Fruit fly (Drosophila melanogaster): Measurements from ENCODE around the gene mRpL45.

The mRpL45 gene

dm6 chr3R:22631156-22631555, 12.9 kb downstream of the mRpL45 start:
- TF ChIP-seq zen (tag; optimal IDR thresholded peaks at IDR 0.05), result no peak
- no peak for TF ChIP-seq ken (GFP tag; IDR thresholded peaks at IDR 0.05)
- no peak for TF ChIP-seq eyg (GFP tag; optimal IDR thresholded peaks at IDR 0.05)
- TF ChIP-seq CG1647 (GFP tag; optimal IDR thresholded peaks at IDR 0.05), result no peak
- no peak for TF ChIP-seq gce (GFP tag; IDR thresholded peaks at IDR 0.05)
- TF ChIP-seq toy (GFP tag; IDR thresholded peaks at IDR 0.05), result 0 out of 2 replicates have a peak, but pooled peaks have one; percentile 6
- no peak for TF ChIP-seq phol (tag; optimal IDR thresholded peaks at IDR 0.05)
- TF ChIP-seq schlank (tag; optimal IDR thresholded peaks at IDR 0.05), result peak; percentile 7
- no peak for TF ChIP-seq Spps (tag; optimal IDR thresholded peaks at IDR 0.05)
- TF ChIP-seq CG1832 (GFP tag; optimal IDR thresholded peaks at IDR 0.05), result no peak
- TF ChIP-seq Oli (tag; optimal IDR thresholded peaks at IDR 0.05), result no peak
- peak; percentile 19 for TF ChIP-seq CG15601 (tag; optimal IDR thresholded peaks at IDR 0.05)
- peak; percentile 84 for TF ChIP-seq sd (tag; optimal IDR thresholded peaks at IDR 0.05)
- no peak for TF ChIP-seq tna (GFP tag; IDR thresholded peaks at IDR 0.05; ENCODE audit: partially characterized antibody)
- TF ChIP-seq CrebB (tag; optimal IDR thresholded peaks at IDR 0.05), result peak; percentile 24
- TF ChIP-seq CG7987 (GFP tag; optimal IDR thresholded peaks at IDR 0.05), result peak; percentile 37
- no peak for TF ChIP-seq CG10462 (GFP tag; optimal IDR thresholded peaks at IDR 0.05)
- TF ChIP-seq CG33213 (GFP tag; optimal IDR thresholded peaks at IDR 0.05), result no peak
- peak; percentile 29 for TF ChIP-seq org-1 (GFP tag; optimal IDR thresholded peaks at IDR 0.05)
- TF ChIP-seq sr (GFP tag; IDR thresholded peaks at IDR 0.05), result no peak
- peak; percentile 5 for TF ChIP-seq CG8924 (tag; optimal IDR thresholded peaks at IDR 0.05)
- peak; percentile 53 for TF ChIP-seq ATbp (GFP tag; optimal IDR thresholded peaks at IDR 0.05)
- TF ChIP-seq CG6683 (GFP tag; optimal IDR thresholded peaks at IDR 0.05), result no peak
- TF ChIP-seq kni (GFP tag; optimal IDR thresholded peaks at IDR 0.05), result peak; percentile 43
- no peak for TF ChIP-seq Bteb2 (GFP tag; optimal IDR thresholded peaks at IDR 0.05)
- peak; percentile 11 for TF ChIP-seq CG2120 (GFP tag; optimal IDR thresholded peaks at IDR 0.05)
- TF ChIP-seq CG2889 (GFP tag; IDR thresholded peaks at IDR 0.05), result no peak
- TF ChIP-seq CkIIα-i1 (GFP tag; IDR thresholded peaks at IDR 0.05), result no peak
- TF ChIP-seq CG12769 (tag; optimal IDR thresholded peaks at IDR 0.05), result peak; percentile 64
- TF ChIP-seq Lpt (GFP tag; optimal IDR thresholded peaks at IDR 0.05), result no peak
- TF ChIP-seq CG17361 (GFP tag; IDR thresholded peaks at IDR 0.05), result no peak
- no peak for TF ChIP-seq so (GFP tag; IDR thresholded peaks at IDR 0.05)
- no peak for TF ChIP-seq CG1602 (GFP tag; optimal IDR thresholded peaks at IDR 0.05)
- no peak for TF ChIP-seq MBD-R2 (GFP tag; IDR thresholded peaks at IDR 0.05)
- no peak for TF ChIP-seq br (optimal IDR thresholded peaks at IDR 0.05)
- no peak for TF ChIP-seq CG6689 (GFP tag; IDR thresholded peaks at IDR 0.05)
- TF ChIP-seq D19A (tag; optimal IDR thresholded peaks at IDR 0.05), result peak; percentile 26
- no peak for TF ChIP-seq Dad (GFP tag; optimal IDR thresholded peaks at IDR 0.05)
- no peak for TF ChIP-seq Antp (GFP tag; optimal IDR thresholded peaks at IDR 0.05)
- no peak for TF ChIP-seq ssp (GFP tag; IDR thresholded peaks at IDR 0.05)
- no peak for TF ChIP-seq Myb (GFP tag; optimal IDR thresholded peaks at IDR 0.05)
- no peak for TF ChIP-seq CG3163 (GFP tag; optimal IDR thresholded peaks at IDR 0.05)
- TF ChIP-seq fru (optimal IDR thresholded peaks at IDR 0.05), result no peak
- TF ChIP-seq CG6654 (GFP tag; optimal IDR thresholded peaks at IDR 0.05), result no peak
- TF ChIP-seq CG18599 (GFP tag; optimal IDR thresholded peaks at IDR 0.05), result peak; percentile 46
- peak; percentile 37 for TF ChIP-seq CG10543 (GFP tag; optimal IDR thresholded peaks at IDR 0.05)
- TF ChIP-seq CG13624 (GFP tag; optimal IDR thresholded peaks at IDR 0.05), result no peak
- no peak for TF ChIP-seq Awh (GFP tag; IDR thresholded peaks at IDR 0.05)
- peak; percentile 52 for TF ChIP-seq sens (GFP tag)
- TF ChIP-seq CG18262 (tag; optimal IDR thresholded peaks at IDR 0.05), result no peak
- no peak for TF ChIP-seq CG17612 (GFP tag; IDR thresholded peaks at IDR 0.05)
- TF ChIP-seq abd-A (tag; optimal IDR thresholded peaks at IDR 0.05), result no peak
- TF ChIP-seq sqz (GFP tag; optimal IDR thresholded peaks at IDR 0.05), result peak; percentile 9
